Worm (Caenorhabditis elegans): ENCODE data around the gene Y41E3.19.
A peak's percentile ranks its signal among the peaks of the same experiment; 100 is the strongest.

The Y41E3.19 gene

DNA sequence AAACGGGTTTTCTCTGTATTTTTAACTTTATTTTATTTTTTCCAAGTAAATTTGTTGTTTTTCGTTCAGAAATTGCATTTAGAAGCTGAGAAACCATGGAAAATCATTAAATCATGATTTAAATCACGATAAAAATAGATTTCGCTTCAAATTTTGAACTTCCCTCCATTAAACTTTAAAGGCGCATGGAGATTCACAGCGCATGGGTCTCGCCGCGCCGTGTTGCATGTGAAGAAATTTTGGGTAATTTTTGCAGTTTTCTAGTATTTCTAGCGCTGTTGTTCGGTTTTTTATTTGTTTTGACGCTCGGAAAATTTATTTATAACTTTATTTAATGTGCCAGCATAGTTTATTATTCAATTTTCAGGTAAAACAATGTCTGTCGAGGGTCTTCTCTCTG is 19.0 kb upstream of the Y41E3.19 start, which contains the start of gene eef-1B.2 (continued):
- TF ChIP-seq hmg-1.1 (GFP tag; IDR thresholded peaks at IDR 0.05), result 0 out of 2 replicates have a peak, but pooled peaks have one; percentile 7

- TF ChIP-seq mxl-2 (GFP tag; conservative IDR thresholded peaks at IDR 0.05) (no peak), snpc-1.2 (GFP tag; IDR thresholded peaks at IDR 0.05) (0 out of 2 replicates have a peak, but pooled peaks have one; percentile 31)
Observed at ce11 chrIV:15037492-15037891, 18.4 kb upstream of the Y41E3.19 start.

DNA sequence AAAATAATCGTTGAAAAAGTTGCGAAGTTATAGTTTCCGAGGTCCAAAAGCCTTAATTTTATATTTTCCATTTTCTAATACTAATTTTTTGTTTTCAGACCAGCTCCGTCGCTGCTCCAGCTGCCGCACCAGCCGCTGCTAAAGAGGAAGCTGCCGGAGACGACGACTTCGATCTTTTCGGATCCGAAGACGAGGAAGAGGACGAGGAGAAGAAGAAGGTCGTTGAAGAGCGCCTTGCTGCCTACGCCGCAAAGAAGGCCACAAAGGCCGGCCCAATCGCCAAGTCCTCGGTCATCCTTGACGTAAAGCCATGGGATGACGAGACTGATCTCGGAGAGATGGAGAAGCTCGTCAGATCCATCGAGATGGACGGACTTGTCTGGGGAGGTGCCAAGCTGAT is 17.1 kb upstream of the Y41E3.19 start:
- no peak for TF ChIP-seq lin-1 (GFP tag; IDR thresholded peaks at IDR 0.05)
- TF ChIP-seq nhr-6 (tag; optimal IDR thresholded peaks at IDR 0.05), result no peak
- TF ChIP-seq set-16 (GFP tag; IDR thresholded peaks at IDR 0.05), result peak; percentile 90
- 0 out of 2 replicates have a peak, but pooled peaks have one; percentile 30 for TF ChIP-seq Y75B8A.6 (GFP tag; IDR thresholded peaks at IDR 0.05)
- TF ChIP-seq nhr-41 (GFP tag; IDR thresholded peaks at IDR 0.05), result no peak
- peak; percentile 37; the same call in 1 of the 2 replicates for TF ChIP-seq Y48G9A.11 (GFP tag; IDR thresholded peaks at IDR 0.05)
- TF ChIP-seq hlh-30 (tag; optimal IDR thresholded peaks at IDR 0.05; ENCODE audit: insufficient read depth), result no peak
- no peak for TF ChIP-seq spr-3 (GFP tag; optimal IDR thresholded peaks at IDR 0.05)
- TF ChIP-seq mdt-29 (GFP tag; IDR thresholded peaks at IDR 0.05), result no peak
- peak; percentile 46; the same call in 1 of the 2 replicates for TF ChIP-seq pha-4 (GFP tag; IDR thresholded peaks at IDR 0.05)
- no peak for TF ChIP-seq pha-4 (tag; optimal IDR thresholded peaks at IDR 0.05)
- no peak for TF ChIP-seq sdz-12 (GFP tag; optimal IDR thresholded peaks at IDR 0.05)
- 0 out of 2 replicates have a peak, but pooled peaks have one; percentile 9 for TF ChIP-seq Y105C5A.15 (GFP tag; IDR thresholded peaks at IDR 0.05)
- peak; percentile 72 for TF ChIP-seq snpc-1.2 (GFP tag; IDR thresholded peaks at IDR 0.05)
- no peak for TF ChIP-seq mxl-3 (GFP tag; optimal IDR thresholded peaks at IDR 0.05)
- 0 out of 2 replicates have a peak, but pooled peaks have one; percentile 14 for TF ChIP-seq lim-7 (GFP tag; IDR thresholded peaks at IDR 0.05)
- TF ChIP-seq aha-1 (tag), result no peak
- TF ChIP-seq egl-43 (GFP tag; IDR thresholded peaks at IDR 0.05), result peak; percentile 65
- 0 out of 2 replicates have a peak, but pooled peaks have one; percentile 22 for TF ChIP-seq tra-1 (GFP tag; IDR thresholded peaks at IDR 0.05)

DNA sequence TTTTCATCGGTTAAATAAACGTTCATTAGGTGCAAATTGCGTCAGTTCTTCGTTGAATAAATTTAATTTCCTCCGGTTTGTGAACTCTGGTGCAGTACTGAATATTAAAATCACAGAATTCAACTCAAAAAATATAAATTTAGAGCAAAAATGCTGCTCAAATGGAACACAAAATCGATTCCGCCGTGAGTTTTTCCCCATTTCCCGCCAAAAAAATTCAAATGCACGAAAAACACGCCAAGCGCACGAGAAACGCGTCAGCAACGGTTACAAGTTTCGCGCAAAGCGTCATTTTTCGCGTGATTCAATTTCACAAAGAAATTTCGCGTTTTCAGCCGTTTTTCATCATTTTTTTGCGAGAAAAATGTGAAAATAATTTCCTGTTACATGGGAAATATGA is 16.5 kb upstream of the Y41E3.19 start, which contains the start of gene hrpu-1:
Gene hrpu-1, plus strand, starts transcription at position 140 of the 400 bp plus-strand sequence.
- TF ChIP-seq saeg-2 (GFP tag; IDR thresholded peaks at IDR 0.05) (no peak), mdt-29 (GFP tag; IDR thresholded peaks at IDR 0.05) (no peak), snpc-1.2 (GFP tag; IDR thresholded peaks at IDR 0.05) (peak; percentile 95), hif-1 (tag; optimal IDR thresholded peaks at IDR 0.05) (peak in 1 of 2 experiments; percentile 52), skn-1 (tag; optimal IDR thresholded peaks at IDR 0.05) (no peak), ctbp-1 (GFP tag; IDR thresholded peaks at IDR 0.05) (0 out of 2 replicates have a peak, but pooled peaks have one; percentile 40), tag-97 (GFP tag; IDR thresholded peaks at IDR 0.05) (no peak), nhr-41 (GFP tag; IDR thresholded peaks at IDR 0.05) (no peak), lin-38 (GFP tag; IDR thresholded peaks at IDR 0.05) (peak; percentile 85), nhr-237 (tag; optimal IDR thresholded peaks at IDR 0.05) (peak; percentile 31), ces-1 (GFP tag; optimal IDR thresholded peaks at IDR 0.05) (no peak), aly-2 (tag; optimal IDR thresholded peaks at IDR 0.05) (no peak), nhr-76 (tag; optimal IDR thresholded peaks at IDR 0.05) (no peak), F37D6.2 (tag; optimal IDR thresholded peaks at IDR 0.05) (peak; percentile 55), spr-3 (GFP tag; optimal IDR thresholded peaks at IDR 0.05) (no peak), mep-1 (tag; optimal IDR thresholded peaks at IDR 0.05) (peak; percentile 80), ceh-20 (GFP tag; IDR thresholded peaks at IDR 0.05) (0 out of 2 replicates have a peak, but pooled peaks have one; percentile 51), daf-8 (GFP tag; IDR thresholded peaks at IDR 0.05) (no peak), unc-62 (GFP tag; optimal IDR thresholded peaks at IDR 0.05 in 1 of 2) (peak in 1 of 2 experiments; percentile 58), unc-62 (tag; optimal IDR thresholded peaks at IDR 0.05) (no peak), nhr-42 (GFP tag; IDR thresholded peaks at IDR 0.05) (no peak), arid-1 (GFP tag; conservative IDR thresholded peaks at IDR 0.05) (peak; percentile 53; the same call in 1 of the 2 replicates), nhr-111 (GFP tag; optimal IDR thresholded peaks at IDR 0.05) (no peak), unc-39 (tag; optimal IDR thresholded peaks at IDR 0.05) (no peak), hlh-30 (tag; optimal IDR thresholded peaks at IDR 0.05; ENCODE audit: insufficient read depth) (peak; percentile 88), nhr-102 (tag; optimal IDR thresholded peaks at IDR 0.05) (peak; percentile 75), lin-15B (tag; optimal IDR thresholded peaks at IDR 0.05) (no peak), mdl-1 (tag; optimal IDR thresholded peaks at IDR 0.05) (no peak), vab-7 (GFP tag; IDR thresholded peaks at IDR 0.05) (peak; percentile 38; the same call in 1 of the 2 replicates), nhr-11 (tag; optimal IDR thresholded peaks at IDR 0.05) (peak; percentile 57)

Measured in whole organism, L4 larva.